Fruit fly (Drosophila melanogaster) whole organism, embryonic: ENCODE data around the gene CG5172.

Experiments
- B-H1 ChIP-seq: fragments of 200-800 bp; sonication (Bioruptor generic); IDR thresholded peaks from 3 replicates; pipeline ENCODE4 v1.3.6; 2022; ENCODE audit warnings: missing biosample characterization, missing genetic modification characterization
- BEAF-32 ChIP-seq: fragments of 200-800 bp; sonication (Bioruptor generic); optimal IDR thresholded peaks from 3 replicates; lab custom pipeline; 2017; ENCODE audit warnings: missing biosample characterization, missing genetic modification characterization, mild to moderate bottlenecking, moderate library complexity, missing genetic modification reagents
- Bdp1 ChIP-seq: fragments of 200-800 bp; sonication (Bioruptor generic); optimal IDR thresholded peaks from 3 replicates; lab custom pipeline; 2016; ENCODE audit warnings: missing biosample characterization, missing genetic modification characterization
- BtbVII ChIP-seq: fragments of 200-800 bp; sonication (Bioruptor generic); optimal IDR thresholded peaks from 3 replicates; lab custom pipeline; 2017; ENCODE audit warnings: missing biosample characterization, mild to moderate bottlenecking, missing genetic modification characterization
- CG10267 ChIP-seq: fragments of 200-800 bp; sonication (Bioruptor generic); optimal IDR thresholded peaks from 2 replicates; lab custom pipeline; 2018; ENCODE audit warnings: missing biosample characterization, mild to moderate bottlenecking, missing genetic modification characterization, moderate library complexity
- CG11723 ChIP-seq: fragments of 200-800 bp; sonication (Bioruptor generic); optimal IDR thresholded peaks from 2 replicates; lab custom pipeline; 2017; ENCODE audit warnings: missing biosample characterization, mild to moderate bottlenecking, missing genetic modification characterization
- CG12104 ChIP-seq: fragments of 200-800 bp; sonication (Bioruptor generic); optimal IDR thresholded peaks from 3 replicates; lab custom pipeline; 2016; ENCODE audit warnings: missing biosample characterization, missing genetic modification characterization
- CG12744 ChIP-seq: fragments of 200-800 bp; sonication (Bioruptor generic); optimal IDR thresholded peaks from 2 replicates; lab custom pipeline; 2016; ENCODE audit warnings: missing biosample characterization, missing genetic modification characterization
- CG12769 ChIP-seq: fragments of 200-800 bp; sonication (Bioruptor generic); optimal IDR thresholded peaks from 2 replicates; lab custom pipeline; 2019; ENCODE audit warnings: missing biosample characterization, mild to moderate bottlenecking, missing genetic modification characterization, moderate library complexity
- CG14014 ChIP-seq: fragments of 200-800 bp; sonication (Bioruptor generic); IDR thresholded peaks from 2 replicates; pipeline ENCODE4 v1.3.6; 2022; ENCODE audit warnings: missing biosample characterization, missing genetic modification characterization
- CG14860 ChIP-seq: fragments of 200-800 bp; sonication (Bioruptor generic); IDR thresholded peaks from 3 replicates; pipeline ENCODE4 v1.3.6; 2022; ENCODE audit warnings: missing biosample characterization, missing genetic modification characterization; ENCODE audit not compliant: partially characterized antibody
- CG15269 ChIP-seq: fragments of 200-800 bp; sonication (Bioruptor generic); optimal IDR thresholded peaks from 2 replicates; lab custom pipeline; 2018; ENCODE audit warnings: missing biosample characterization, mild to moderate bottlenecking, missing genetic modification characterization, moderate library complexity
- CG17359 ChIP-seq: fragments of 200-800 bp; sonication (Bioruptor generic); optimal IDR thresholded peaks from 3 replicates; lab custom pipeline; 2018; ENCODE audit warnings: missing biosample characterization, mild to moderate bottlenecking, missing genetic modification characterization, moderate library complexity
- CG2129 ChIP-seq: fragments of 200-800 bp; sonication (Bioruptor generic); IDR thresholded peaks from 2 replicates; pipeline ENCODE4 v1.3.6; 2022; ENCODE audit warnings: missing biosample characterization, missing genetic modification characterization; ENCODE audit not compliant: partially characterized antibody
- CG2889 ChIP-seq: fragments of 200-800 bp; sonication (Bioruptor generic); IDR thresholded peaks from 3 replicates; pipeline ENCODE4 v1.3.6; 2022; ENCODE audit warnings: missing biosample characterization, missing genetic modification characterization
- CG30431 ChIP-seq: fragments of 200-800 bp; sonication (Bioruptor generic); optimal IDR thresholded peaks from 2 replicates; lab custom pipeline; 2017; ENCODE audit warnings: missing biosample characterization, missing genetic modification characterization
- CG32772 ChIP-seq: fragments of 200-800 bp; sonication (Bioruptor generic); IDR thresholded peaks from 2 replicates; pipeline ENCODE4 v1.3.6; 2022; ENCODE audit warnings: missing biosample characterization, missing genetic modification characterization
- CG33557 ChIP-seq: fragments of 200-800 bp; sonication (Bioruptor generic); optimal IDR thresholded peaks from 2 replicates; lab custom pipeline; 2019; ENCODE audit warnings: missing biosample characterization, mild to moderate bottlenecking, missing genetic modification characterization, moderate library complexity
- CG6272 ChIP-seq: fragments of 200-800 bp; sonication (Bioruptor generic); IDR thresholded peaks from 2 replicates; pipeline ENCODE4 v1.3.6; 2022; ENCODE audit warnings: missing biosample characterization, missing genetic modification characterization
- CG6654 ChIP-seq: fragments of 200-800 bp; sonication (Bioruptor generic); optimal IDR thresholded peaks from 2 replicates; lab custom pipeline; 2017; ENCODE audit warnings: missing biosample characterization, mild to moderate bottlenecking, missing genetic modification characterization
- CG7372 ChIP-seq: fragments of 200-800 bp; sonication (Bioruptor generic); IDR thresholded peaks from 2 replicates; pipeline ENCODE4 v1.3.6; 2022; ENCODE audit warnings: missing biosample characterization, missing genetic modification characterization
- CG9437 ChIP-seq: fragments of 200-800 bp; sonication (Bioruptor generic); optimal IDR thresholded peaks from 2 replicates; lab custom pipeline; 2018; ENCODE audit warnings: missing biosample characterization, mild to moderate bottlenecking, missing genetic modification characterization
- Camta ChIP-seq: fragments of 200-800 bp; sonication (Bioruptor generic); optimal IDR thresholded peaks from 2 replicates; lab custom pipeline; 2016; ENCODE audit warnings: missing biosample characterization, missing genetic modification characterization
- Dbx ChIP-seq: fragments of 200-800 bp; sonication (Bioruptor generic); IDR thresholded peaks from 3 replicates; pipeline ENCODE4 v1.3.6; 2022; ENCODE audit warnings: missing biosample characterization, missing genetic modification characterization
- HLH54F ChIP-seq: fragments of 200-800 bp; sonication (Bioruptor generic); optimal IDR thresholded peaks from 3 replicates; lab custom pipeline; 2016; ENCODE audit warnings: missing biosample characterization, missing genetic modification characterization
- Hmr ChIP-seq: fragments of 200-800 bp; sonication (Bioruptor generic); optimal IDR thresholded peaks from 3 replicates; lab custom pipeline; 2017; ENCODE audit warnings: mild to moderate bottlenecking, missing biosample characterization, missing genetic modification reagents, missing genetic modification characterization
- MBD-R2 ChIP-seq: fragments of 200-800 bp; sonication (Bioruptor generic); IDR thresholded peaks from 2 replicates; pipeline ENCODE4 v1.3.6; 2022; ENCODE audit warnings: missing biosample characterization, missing genetic modification characterization
- Nf-YA ChIP-seq: fragments of 200-800 bp; sonication (Bioruptor generic); IDR thresholded peaks from 2 replicates; pipeline ENCODE4 v1.3.6; 2022; ENCODE audit warnings: missing biosample characterization, missing genetic modification characterization
- Scr ChIP-seq: fragments of 200-800 bp; sonication (Bioruptor generic); IDR thresholded peaks from 2 replicates; pipeline ENCODE4 v1.3.6; 2022; ENCODE audit warnings: missing biosample characterization, missing genetic modification characterization; ENCODE audit not compliant: partially characterized antibody
- Usf ChIP-seq: fragments of 200-800 bp; sonication (Bioruptor generic); optimal IDR thresholded peaks from 2 replicates; lab custom pipeline; 2017; ENCODE audit warnings: missing genotype, missing biosample characterization, missing genetic modification characterization
- Xrp1 ChIP-seq: fragments of 200-800 bp; sonication (Bioruptor generic); IDR thresholded peaks from 2 replicates; pipeline ENCODE4 v1.3.6; 2022; ENCODE audit warnings: missing biosample characterization, missing genetic modification characterization
- bcd ChIP-seq: fragments of 200-800 bp; sonication (Bioruptor generic); optimal IDR thresholded peaks from 2 replicates; lab custom pipeline; 2017; ENCODE audit warnings: missing biosample characterization, mild to moderate bottlenecking, missing genetic modification characterization
- bigmax ChIP-seq: fragments of 200-800 bp; sonication (Bioruptor generic); optimal IDR thresholded peaks from 2 replicates; lab custom pipeline; 2018; ENCODE audit warnings: missing biosample characterization, mild to moderate bottlenecking, missing genetic modification characterization
- croc ChIP-seq: fragments of 200-800 bp; sonication (Bioruptor generic); conservative IDR thresholded peaks from 3 replicates; pipeline ENCODE4 v1.3.6; 2022; ENCODE audit warnings: missing biosample characterization, missing genetic modification characterization
- emc ChIP-seq: fragments of 200-800 bp; sonication (Bioruptor generic); optimal IDR thresholded peaks from 2 replicates; lab custom pipeline; 2016; ENCODE audit warnings: missing biosample characterization, missing genetic modification characterization
- ems ChIP-seq: fragments of 200-800 bp; sonication (Bioruptor generic); optimal IDR thresholded peaks from 3 replicates; lab custom pipeline; 2016; ENCODE audit warnings: missing biosample characterization, missing genetic modification characterization
- eyg ChIP-seq: fragments of 200-800 bp; sonication (Bioruptor generic); optimal IDR thresholded peaks from 3 replicates; lab custom pipeline; 2016; ENCODE audit warnings: missing biosample characterization, missing genetic modification characterization
- fd64A ChIP-seq: fragments of 200-800 bp; sonication (Bioruptor generic); optimal IDR thresholded peaks from 3 replicates; lab custom pipeline; 2018; ENCODE audit warnings: missing biosample characterization, mild to moderate bottlenecking, missing genetic modification characterization
- gsb-n ChIP-seq: fragments of 200-800 bp; sonication (Bioruptor generic); optimal IDR thresholded peaks from 3 replicates; lab custom pipeline; 2018; ENCODE audit warnings: missing biosample characterization, mild to moderate bottlenecking, missing genetic modification characterization
- lola ChIP-seq, 3 experiments: fragments of >200 bp in 2 of 3; fragments of 200-800 bp in 1 of 3; sonication (Bioruptor generic) in 1 of 3; optimal IDR thresholded peaks; 2 replicates each; lab custom pipeline; 2017 to 2019; ENCODE audit warnings: missing biosample characterization in 3 of 3, missing genetic modification characterization in 3 of 3, mild to moderate bottlenecking in 1 of 3, moderate library complexity in 1 of 3
- luna ChIP-seq: fragments of 200-800 bp; sonication (Bioruptor generic); optimal IDR thresholded peaks from 2 replicates; lab custom pipeline; 2016; ENCODE audit warnings: missing biosample characterization, missing genetic modification characterization
- mam ChIP-seq: fragments of 200-800 bp; sonication (Bioruptor generic); optimal IDR thresholded peaks from 3 replicates; lab custom pipeline; 2016; ENCODE audit warnings: missing biosample characterization, missing genetic modification characterization
- otp ChIP-seq: fragments of 200-800 bp; sonication (Bioruptor generic); IDR thresholded peaks from 3 replicates; pipeline ENCODE4, ENCODE4 v1.3.6; 2022; ENCODE audit warnings: missing biosample characterization, missing genetic modification characterization
- p53 ChIP-seq: fragments of 200-800 bp; sonication (Bioruptor generic); optimal IDR thresholded peaks from 2 replicates; lab custom pipeline; 2016; ENCODE audit warnings: missing biosample characterization, missing genetic modification characterization
- pan ChIP-seq, 4 experiments: fragments of >200 bp in 3 of 4; fragments of 200-800 bp in 1 of 4; sonication (Bioruptor generic) in 1 of 4; optimal IDR thresholded peaks in 3 of 4; IDR thresholded peaks in 1 of 4; 2 replicates each; pipeline versions ENCODE4 v1.3.6 to Lab custom; 2017 to 2022; ENCODE audit warnings: missing biosample characterization in 2 of 4, missing genetic modification characterization in 2 of 4, mixed read lengths in 1 of 4
- psq ChIP-seq: fragments of 200-800 bp; sonication (Bioruptor generic); optimal IDR thresholded peaks from 2 replicates; lab custom pipeline; 2017; ENCODE audit warnings: missing biosample characterization, missing genetic modification characterization
- ranshi ChIP-seq: fragments of 200-800 bp; sonication (Bioruptor generic); IDR thresholded peaks from 2 replicates; pipeline ENCODE4 v1.3.6; 2022; ENCODE audit warnings: missing biosample characterization, missing genetic modification characterization
- stc ChIP-seq: fragments of 200-800 bp; sonication (Bioruptor generic); IDR thresholded peaks from 2 replicates; pipeline ENCODE4 v1.3.6; 2022; ENCODE audit warnings: missing biosample characterization, missing genetic modification characterization
- toy ChIP-seq: fragments of 200-800 bp; sonication (Bioruptor generic); IDR thresholded peaks from 2 replicates; pipeline ENCODE4 v1.3.6; 2022; ENCODE audit warnings: missing biosample characterization, missing genetic modification characterization
- trem ChIP-seq: fragments of 200-800 bp; optimal IDR thresholded peaks from 3 replicates; lab custom pipeline; 2019; ENCODE audit warnings: missing biosample characterization, mild to moderate bottlenecking, missing genetic modification characterization, moderate library complexity
- wdn ChIP-seq: fragments of 200-800 bp; sonication (Bioruptor generic); IDR thresholded peaks from 2 replicates; pipeline ENCODE4 v1.3.6; 2022; ENCODE audit warnings: missing biosample characterization, missing genetic modification characterization
- z ChIP-seq: fragments of 200-800 bp; sonication (Bioruptor generic); IDR thresholded peaks from 3 replicates; pipeline ENCODE4 v1.3.6; 2022; ENCODE audit warnings: missing biosample characterization, missing genetic modification characterization

CG5172 gene

dm6 chrX:17237421-17237820 lies 16.2 kb downstream of the CG5172 start (continued):
- TF ChIP-seq B-H1 (GFP tag; lab: Robert Waterston, UW) = no peak
- TF ChIP-seq eyg (GFP tag; lab: Kevin White, UChicago) = no peak
- no peak for TF ChIP-seq CG6654
- TF ChIP-seq Scr (GFP tag; lab: Robert Waterston, UW) = no peak
- TF ChIP-seq CG7372 (GFP tag; lab: Robert Waterston, UW) = no peak
- TF ChIP-seq Bdp1 (GFP tag; lab: Kevin White, UChicago) = no peak
- TF ChIP-seq CG11723 (GFP tag; lab: Kevin White, UChicago) = no peak
- no peak for TF ChIP-seq psq (GFP tag; lab: Kevin White, UChicago)
- TF ChIP-seq bcd = no peak
- TF ChIP-seq CG9437 (GFP tag; lab: Kevin White, UChicago) = peak; percentile 9
- TF ChIP-seq fd64A (GFP tag; lab: Kevin White, UChicago) = no peak
- TF ChIP-seq bigmax (GFP tag; lab: Kevin White, UChicago) = no peak
- TF ChIP-seq Camta (GFP tag; lab: Kevin White, UChicago) = no peak
- TF ChIP-seq ems (GFP tag; lab: Kevin White, UChicago) = no peak
- TF ChIP-seq Xrp1 (GFP tag; lab: Robert Waterston, UW) = peak; percentile 50
- TF ChIP-seq CG32772 (GFP tag; lab: Robert Waterston, UW) = no peak
- no peak for TF ChIP-seq Dbx (GFP tag; lab: Robert Waterston, UW)
- TF ChIP-seq CG14014 = no peak
- no peak for TF ChIP-seq BtbVII (GFP tag; lab: Kevin White, UChicago)
- TF ChIP-seq CG33557 = no peak
- TF ChIP-seq mam = no peak
- no peak for TF ChIP-seq CG2129
- TF ChIP-seq Nf-YA (GFP tag; lab: Robert Waterston, UW) = no peak
- TF ChIP-seq z = no peak
- no peak for TF ChIP-seq toy (GFP tag; lab: Robert Waterston, UW)
- no peak for TF ChIP-seq otp (GFP tag; lab: Robert Waterston, UW)
- no peak for TF ChIP-seq p53 (GFP tag; lab: Kevin White, UChicago)
- no peak for TF ChIP-seq CG6272 (GFP tag; lab: Robert Waterston, UW)
- TF ChIP-seq CG15269 = peak; percentile 18
- no peak for TF ChIP-seq pan (optimal IDR thresholded peaks at IDR 0.05; lab: Kevin White, UChicago)
- peak in 1 of 2 experiments; percentile 20 for TF ChIP-seq pan (GFP tag; optimal IDR thresholded peaks at IDR 0.05 in 1 of 2, IDR thresholded peaks at IDR 0.05 in 1 of 2)
- TF ChIP-seq emc = no peak
- no peak for TF ChIP-seq Usf (GFP tag; lab: Kevin White, UChicago)
- no peak for TF ChIP-seq CG2889 (GFP tag; lab: Robert Waterston, UW)
- no peak for TF ChIP-seq ranshi (GFP tag; lab: Robert Waterston, UW)
- TF ChIP-seq stc (GFP tag; lab: Robert Waterston, UW) = 0 out of 2 replicates have a peak, but pooled peaks have one; percentile 24
- TF ChIP-seq trem (tag; lab: Kevin White, UChicago) = no peak
- TF ChIP-seq CG30431 (GFP tag; lab: Kevin White, UChicago) = no peak
- TF ChIP-seq BEAF-32 (GFP tag; lab: Kevin White, UChicago) = no peak
- no peak for TF ChIP-seq gsb-n
- TF ChIP-seq luna (GFP tag; lab: Kevin White, UChicago) = no peak
- no peak for TF ChIP-seq HLH54F (GFP tag; lab: Kevin White, UChicago)
- no peak for TF ChIP-seq CG14860 (GFP tag; lab: Robert Waterston, UW)
- TF ChIP-seq lola (GFP tag; optimal IDR thresholded peaks at IDR 0.05; lab: Kevin White, UChicago) = peak in 1 of 3 experiments; percentile 26
- TF ChIP-seq CG17359 (tag; lab: Kevin White, UChicago) = peak; percentile 49
- TF ChIP-seq CG12769 (tag; lab: Kevin White, UChicago) = no peak
- TF ChIP-seq CG12744 = no peak
- TF ChIP-seq CG12104 = no peak
- no peak for TF ChIP-seq wdn
- peak; percentile 9 for TF ChIP-seq CG10267 (tag; lab: Kevin White, UChicago)
- TF ChIP-seq croc = no peak
- TF ChIP-seq MBD-R2 (GFP tag; lab: Robert Waterston, UW) = no peak
- TF ChIP-seq Hmr = no peak
